Worm (Caenorhabditis elegans): ENCODE measurements around the gene tost-1.

The tost-1 gene

DNA sequence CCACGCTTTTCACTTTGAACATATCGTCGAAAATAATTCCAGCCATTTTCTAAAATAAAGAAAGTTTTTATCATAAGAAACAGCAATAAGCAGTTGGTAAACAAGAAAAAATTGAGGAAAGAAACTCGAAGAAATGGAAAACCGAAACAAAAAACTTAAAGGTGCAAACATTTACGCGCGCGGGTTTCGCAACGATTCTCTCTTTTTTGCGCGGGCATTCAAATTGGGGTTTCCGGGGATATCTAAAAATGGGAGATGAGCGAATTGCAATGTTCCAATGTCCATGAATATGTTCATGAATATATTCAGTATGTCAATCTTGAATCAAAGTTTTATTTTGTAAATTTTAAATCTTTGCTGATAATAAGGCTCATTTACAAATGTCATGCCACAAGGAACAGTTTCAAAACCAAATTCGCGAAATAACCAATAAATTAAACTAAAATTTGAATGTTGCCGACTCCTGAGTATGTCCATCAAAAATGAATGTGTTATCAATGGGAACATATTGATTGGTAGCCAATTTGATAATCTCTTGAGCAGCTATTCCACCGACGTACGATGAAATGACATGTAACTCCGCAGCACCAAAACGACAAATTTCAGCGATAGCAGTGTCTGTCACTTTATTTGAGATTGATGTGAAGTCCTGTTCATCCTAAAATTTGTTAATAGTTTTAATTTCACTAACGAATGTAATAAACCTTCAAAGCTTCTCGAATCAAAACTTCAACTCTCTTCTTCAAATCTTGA lies 40.0 kb upstream of the tost-1 start, which contains the start of gene rpb-8 (continued):
- TF ChIP-seq efl-1 (optimal IDR thresholded peaks at IDR 0.05) (peak; percentile 87 to 93), efl-1 (GFP tag; optimal IDR thresholded peaks at IDR 0.05 in 1 of 2) (peak; percentile 93 to 99), sup-37 (GFP tag; optimal IDR thresholded peaks at IDR 0.05) (no peak), isw-1 (GFP tag; IDR thresholded peaks at IDR 0.05) (peak; percentile 2; the same call in 1 of the 2 replicates), tbx-2 (tag; optimal IDR thresholded peaks at IDR 0.05) (peak; percentile 38), ceh-82 (tag; optimal IDR thresholded peaks at IDR 0.05) (peak in 2 of 3 experiments; percentile 28 to 71), nhr-19 (GFP tag; conservative IDR thresholded peaks at IDR 0.05) (peak; percentile 35), mef-2 (tag; optimal IDR thresholded peaks at IDR 0.05) (no peak), unc-130 (tag; optimal IDR thresholded peaks at IDR 0.05) (peak; percentile 26)

DNA sequence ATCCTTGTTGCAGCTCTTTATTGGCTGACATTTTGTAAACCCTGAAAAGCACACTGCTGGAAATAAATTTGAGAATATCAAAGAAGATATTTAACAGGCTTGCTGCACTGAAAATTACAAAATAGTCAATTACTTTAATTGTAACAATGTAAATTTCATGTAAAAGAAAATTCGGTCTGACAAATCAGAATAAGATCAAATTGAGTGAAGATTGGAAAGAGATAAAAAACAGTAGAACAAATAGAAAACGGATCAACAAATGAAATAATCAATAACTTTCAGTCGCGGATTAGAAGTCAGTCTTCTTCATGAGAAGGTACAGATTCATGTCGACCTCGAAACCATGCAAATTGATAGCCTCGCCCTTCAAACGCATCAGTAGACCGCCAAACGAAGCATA lies 39.0 kb upstream of the tost-1 start, which contains the start of gene rars-1:
Gene rars-1, minus strand, starts transcription at position 101 of the 400 bp plus-strand sequence.
- TF ChIP-seq efl-1 (optimal IDR thresholded peaks at IDR 0.05) = no peak
- TF ChIP-seq efl-1 (GFP tag; optimal IDR thresholded peaks at IDR 0.05 in 1 of 2) = peak in 1 of 2 experiments; percentile 52
- no peak for TF ChIP-seq mef-2 (tag; optimal IDR thresholded peaks at IDR 0.05)
- TF ChIP-seq lin-15B (tag; optimal IDR thresholded peaks at IDR 0.05) = no peak

DNA sequence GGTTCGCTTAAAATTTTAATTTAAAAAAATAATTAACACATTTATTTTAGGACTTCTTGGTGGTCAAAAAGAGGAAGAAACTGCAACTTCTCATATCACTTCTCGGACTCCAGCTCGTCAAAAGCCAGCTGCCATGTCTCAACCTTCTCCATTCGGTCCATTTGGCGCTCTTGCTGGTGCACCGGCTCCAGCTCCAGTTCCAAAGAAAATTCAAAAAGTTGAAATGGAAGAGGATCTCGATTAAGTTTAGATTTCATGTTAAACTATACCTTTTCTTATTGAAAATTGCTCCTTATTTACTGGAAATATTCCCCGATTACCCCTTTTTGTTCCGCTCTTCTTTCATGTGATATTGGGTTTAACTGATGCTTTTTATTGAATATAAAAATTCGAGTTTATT lies 35.6 kb upstream of the tost-1 start:
- TF ChIP-seq mdl-1 (tag; optimal IDR thresholded peaks at IDR 0.05) (no peak), skn-1 (tag; optimal IDR thresholded peaks at IDR 0.05) (no peak), isw-1 (GFP tag; IDR thresholded peaks at IDR 0.05) (no peak), mef-2 (tag; optimal IDR thresholded peaks at IDR 0.05) (no peak), zip-4 (GFP tag; optimal IDR thresholded peaks at IDR 0.05) (no peak), fkh-10 (GFP tag; optimal IDR thresholded peaks at IDR 0.05) (no peak), elt-3 (tag; optimal IDR thresholded peaks at IDR 0.05) (no peak), snu-23 (GFP tag; optimal IDR thresholded peaks at IDR 0.05) (no peak)

DNA sequence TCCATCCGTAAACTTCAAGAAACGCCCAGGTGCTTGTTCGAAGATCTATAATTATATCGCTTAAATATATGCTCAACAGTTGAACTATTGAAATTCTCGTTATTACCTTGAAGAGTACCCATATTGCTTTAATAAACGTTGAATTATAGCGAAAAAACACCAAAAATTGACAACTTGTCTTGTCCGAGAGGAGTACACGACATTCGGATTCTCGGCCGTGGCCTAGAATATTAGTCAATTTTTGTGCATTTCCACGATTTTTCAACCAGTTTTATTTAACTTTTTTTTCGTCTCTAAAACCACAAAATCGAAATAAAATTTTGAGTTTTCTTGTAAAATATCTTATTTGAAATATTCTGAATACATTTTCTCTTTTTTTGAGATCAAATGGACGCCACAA lies 34.2 kb upstream of the tost-1 start, which contains the start of the genes F26F4.9 and cee-1:
Gene F26F4.9, minus strand, starts transcription at position 205 of the 400 bp plus-strand sequence.
Gene cee-1, plus strand, starts transcription at position 383 of the 400 bp plus-strand sequence.
- TF ChIP-seq sup-37 (GFP tag; optimal IDR thresholded peaks at IDR 0.05) = no peak
- TF ChIP-seq unc-86 (tag; optimal IDR thresholded peaks at IDR 0.05) = peak; percentile 32
- TF ChIP-seq mep-1 (tag; optimal IDR thresholded peaks at IDR 0.05) = peak; percentile 84
- peak; percentile 66 for TF ChIP-seq nhr-19 (GFP tag; conservative IDR thresholded peaks at IDR 0.05)
- TF ChIP-seq C04F5.9 (tag; optimal IDR thresholded peaks at IDR 0.05) = peak; percentile 66
- TF ChIP-seq ceh-82 (tag; optimal IDR thresholded peaks at IDR 0.05) = peak in 2 of 3 experiments; percentile 19 to 47
- no peak for TF ChIP-seq ceh-63 (GFP tag; optimal IDR thresholded peaks at IDR 0.05)
- TF ChIP-seq unc-30 (tag; optimal IDR thresholded peaks at IDR 0.05) = no peak
- peak; percentile 22 for TF ChIP-seq hlh-4 (tag; optimal IDR thresholded peaks at IDR 0.05)
- peak; percentile 44 for TF ChIP-seq elt-2 (tag; optimal IDR thresholded peaks at IDR 0.05)
- TF ChIP-seq nhr-85 (tag) = peak; percentile 82
- TF ChIP-seq F16B12.6 (tag; optimal IDR thresholded peaks at IDR 0.05) = peak; percentile 40
- TF ChIP-seq fkh-8 (tag; optimal IDR thresholded peaks at IDR 0.05) = peak; percentile 70
- peak; percentile 74 for TF ChIP-seq nhr-20 (tag; optimal IDR thresholded peaks at IDR 0.05)
- peak; percentile 86 for TF ChIP-seq irx-1 (tag; optimal IDR thresholded peaks at IDR 0.05)
- peak; percentile 35 for TF ChIP-seq C16A3.4 (tag; optimal IDR thresholded peaks at IDR 0.05)
- peak; percentile 35 for TF ChIP-seq isw-1 (GFP tag; IDR thresholded peaks at IDR 0.05)
- peak; percentile 96 for TF ChIP-seq rnt-1 (tag; optimal IDR thresholded peaks at IDR 0.05)
- TF ChIP-seq ztf-4 (tag; optimal IDR thresholded peaks at IDR 0.05) = no peak
- TF ChIP-seq tbx-2 (tag; optimal IDR thresholded peaks at IDR 0.05) = peak; percentile 82
- TF ChIP-seq dsc-1 (tag; optimal IDR thresholded peaks at IDR 0.05) = peak; percentile 84
- TF ChIP-seq sox-4 (tag; optimal IDR thresholded peaks at IDR 0.05) = peak; percentile 87
- TF ChIP-seq nhr-237 (tag; optimal IDR thresholded peaks at IDR 0.05) = no peak
- TF ChIP-seq zip-4 (GFP tag; optimal IDR thresholded peaks at IDR 0.05) = peak; percentile 8
- TF ChIP-seq lin-35 (GFP tag; optimal IDR thresholded peaks at IDR 0.05) = peak; percentile 67 to 75
- peak; percentile 40 for TF ChIP-seq blmp-1 (tag; optimal IDR thresholded peaks at IDR 0.05)
- TF ChIP-seq nhr-47 (tag; optimal IDR thresholded peaks at IDR 0.05) = peak; percentile 82
- TF ChIP-seq lir-3 (tag; optimal IDR thresholded peaks at IDR 0.05; ENCODE audit: poor library complexity) = peak; percentile 93
- TF ChIP-seq xbp-1 (tag; optimal IDR thresholded peaks at IDR 0.05) = peak; percentile 78
- peak; percentile 22 for TF ChIP-seq skn-1 (tag; optimal IDR thresholded peaks at IDR 0.05)
- TF ChIP-seq egl-13 (tag; optimal IDR thresholded peaks at IDR 0.05) = peak; percentile 75
- TF ChIP-seq snpc-4 (tag; optimal IDR thresholded peaks at IDR 0.05) = no peak
- peak; percentile 63 to 69 for TF ChIP-seq lsy-2 (tag; optimal IDR thresholded peaks at IDR 0.05)
- TF ChIP-seq elt-3 (tag; optimal IDR thresholded peaks at IDR 0.05) = peak in 1 of 6 experiments; percentile 14
- no peak for TF ChIP-seq mef-2 (tag; optimal IDR thresholded peaks at IDR 0.05)
- TF ChIP-seq efl-1 (optimal IDR thresholded peaks at IDR 0.05) = peak; percentile 63 to 79
- peak; percentile 78 to 96 for TF ChIP-seq efl-1 (GFP tag; optimal IDR thresholded peaks at IDR 0.05 in 1 of 2)
- TF ChIP-seq Y116A8C.19 (tag; optimal IDR thresholded peaks at IDR 0.05; ENCODE audit: borderline replicate concordance) = peak; percentile 73
- TF ChIP-seq snu-23 (GFP tag; optimal IDR thresholded peaks at IDR 0.05) = peak; percentile 75

Measured in whole organism, L1 larva.